Worm (Caenorhabditis elegans): ENCODE measurements around the gene srz-13.

Gene srz-13

ce11 chrV:16209837-16210236, 27.6 kb downstream of the srz-13 start, which contains the start of gene oac-15:
TSS of gene oac-15 (minus strand) at chrV:16209937.
- no peak for TF ChIP-seq elt-3 (tag; optimal IDR thresholded peaks at IDR 0.05)

- no peak for TF ChIP-seq zag-1 (tag; optimal IDR thresholded peaks at IDR 0.05)
- no peak for TF ChIP-seq snpc-4 (tag; optimal IDR thresholded peaks at IDR 0.05)
- TF ChIP-seq ztf-1 (GFP tag; conservative IDR thresholded peaks at IDR 0.05), result no peak
Measured at ce11 chrV:16210257-16211002, 28.2 kb downstream of the srz-13 start, which contains the start of gene F11A5.16. TSS of gene F11A5.16 (plus strand) at chrV:16210952.

DNA sequence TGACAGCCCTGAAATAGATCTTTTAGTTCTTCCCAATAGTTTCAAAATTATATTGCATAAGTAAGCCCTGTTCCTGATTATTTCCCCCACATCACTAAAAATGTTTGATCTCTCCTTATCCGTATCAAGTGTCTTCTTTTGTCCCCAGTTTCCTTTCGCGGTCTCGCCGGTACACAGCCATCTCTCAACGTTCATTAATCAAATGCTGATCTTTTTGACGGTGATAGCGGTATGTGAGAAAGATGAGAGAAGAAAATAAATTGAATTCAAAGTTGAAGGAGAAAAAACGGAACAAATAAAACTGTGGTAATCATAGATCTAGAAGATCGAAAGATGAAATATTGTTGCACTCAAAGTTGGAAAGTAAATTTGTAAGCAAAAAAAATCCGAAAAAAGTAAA, 29.5 kb downstream of the srz-13 start:
- TF ChIP-seq crh-2 (tag; optimal IDR thresholded peaks at IDR 0.05) (no peak), nhr-21 (tag; optimal IDR thresholded peaks at IDR 0.05) (peak; percentile 61), sma-9 (GFP tag; optimal IDR thresholded peaks at IDR 0.05) (peak; percentile 76), sma-9 (tag; optimal IDR thresholded peaks at IDR 0.05) (no peak)

DNA sequence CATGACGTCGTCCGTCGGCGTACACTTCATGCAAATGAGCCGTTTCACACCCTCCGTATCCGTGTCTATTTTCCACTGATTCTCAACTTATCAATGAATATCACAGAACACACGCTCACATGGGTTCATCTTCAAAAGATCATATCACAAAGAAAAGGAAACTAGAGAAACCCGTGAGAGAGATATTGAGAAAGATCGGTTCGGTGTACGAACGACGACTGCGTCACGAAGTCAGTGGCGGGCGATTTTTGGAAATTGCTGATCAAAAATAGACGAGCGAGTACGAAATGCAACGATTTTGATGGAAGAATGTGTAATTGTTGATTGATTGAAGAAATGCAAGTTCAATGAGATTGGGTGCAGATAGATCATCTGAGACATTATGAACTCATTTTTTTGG, 31.1 kb downstream of the srz-13 start:
- no peak for TF ChIP-seq lin-11 (tag; optimal IDR thresholded peaks at IDR 0.05)
- TF ChIP-seq sma-3 (GFP tag; optimal IDR thresholded peaks at IDR 0.05), result peak; percentile 36
- peak; percentile 91 for TF ChIP-seq sma-9 (GFP tag; optimal IDR thresholded peaks at IDR 0.05)
- no peak for TF ChIP-seq sma-9 (tag; optimal IDR thresholded peaks at IDR 0.05)
- TF ChIP-seq nhr-6 (tag; optimal IDR thresholded peaks at IDR 0.05), result no peak
- no peak for TF ChIP-seq nhr-237 (tag; optimal IDR thresholded peaks at IDR 0.05)
- TF ChIP-seq crh-2 (tag; optimal IDR thresholded peaks at IDR 0.05), result peak; percentile 5
- TF ChIP-seq nhr-77 (tag; optimal IDR thresholded peaks at IDR 0.05), result no peak
- peak; percentile 45 for TF ChIP-seq nhr-25 (tag; optimal IDR thresholded peaks at IDR 0.05)
- TF ChIP-seq egl-27 (tag; optimal IDR thresholded peaks at IDR 0.05), result peak; percentile 0
- no peak for TF ChIP-seq unc-62 (GFP tag; optimal IDR thresholded peaks at IDR 0.05)
- peak in 1 of 2 experiments; percentile 3 for TF ChIP-seq mdl-1 (tag; optimal IDR thresholded peaks at IDR 0.05)
- no peak for TF ChIP-seq unc-39 (tag; optimal IDR thresholded peaks at IDR 0.05)
- peak; percentile 81 for TF ChIP-seq nhr-21 (tag; optimal IDR thresholded peaks at IDR 0.05)
- TF ChIP-seq ama-1 (optimal IDR thresholded peaks at IDR 0.05), result no peak
- TF ChIP-seq zag-1 (tag; optimal IDR thresholded peaks at IDR 0.05), result no peak
- peak; percentile 27 for TF ChIP-seq gmeb-1 (tag; optimal IDR thresholded peaks at IDR 0.05)
- peak; percentile 49 for TF ChIP-seq blmp-1 (tag; optimal IDR thresholded peaks at IDR 0.05; ENCODE audit: insufficient read depth)
- no peak for TF ChIP-seq lin-13 (GFP tag; optimal IDR thresholded peaks at IDR 0.05)
- no peak for TF ChIP-seq mbf-1 (tag; optimal IDR thresholded peaks at IDR 0.05)
- TF ChIP-seq Y55F3AM.14 (GFP tag; optimal IDR thresholded peaks at IDR 0.05), result peak; percentile 14

DNA sequence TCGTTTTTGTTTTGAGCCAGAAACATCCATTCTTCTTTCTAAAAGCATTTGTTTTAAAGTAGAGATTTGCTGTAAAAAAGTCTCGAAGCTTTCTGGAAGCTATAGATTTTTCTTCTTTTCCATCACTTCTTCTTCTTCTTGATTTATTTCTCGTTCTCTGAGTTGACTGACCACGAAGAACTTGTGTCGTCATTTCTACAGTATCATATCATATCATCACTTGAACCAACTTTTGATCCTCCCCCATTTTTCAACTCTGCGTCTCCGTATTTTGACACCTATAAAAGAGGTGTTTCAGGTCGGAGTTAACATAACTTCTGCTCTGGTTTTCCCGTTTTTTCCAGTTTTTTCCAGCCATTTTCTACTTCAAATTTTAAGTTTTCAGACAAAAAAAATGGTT, 32.3 kb downstream of the srz-13 start, which contains the start of gene F11A5.9:
F11A5.9 (plus strand) TSS at position 386 of the 400 bp plus-strand sequence.
- TF ChIP-seq gmeb-1 (tag; optimal IDR thresholded peaks at IDR 0.05) (no peak), lsy-2 (tag; optimal IDR thresholded peaks at IDR 0.05) (no peak), unc-62 (GFP tag; optimal IDR thresholded peaks at IDR 0.05) (no peak), nhr-23 (tag; optimal IDR thresholded peaks at IDR 0.05) (no peak), mbf-1 (tag; optimal IDR thresholded peaks at IDR 0.05) (no peak), nhr-10 (tag; optimal IDR thresholded peaks at IDR 0.05) (no peak), snpc-4 (tag; optimal IDR thresholded peaks at IDR 0.05) (no peak), sma-3 (GFP tag; optimal IDR thresholded peaks at IDR 0.05) (no peak), fos-1 (tag; optimal IDR thresholded peaks at IDR 0.05) (no peak), ztf-11 (tag; optimal IDR thresholded peaks at IDR 0.05) (no peak)

ce11 chrV:16218522-16218921, 36.3 kb downstream of the srz-13 start, which contains the start of gene F11A5.15:
TSS of gene F11A5.15 (minus strand) at chrV:16218622.
- TF ChIP-seq mbf-1 (tag; optimal IDR thresholded peaks at IDR 0.05), result no peak
- no peak for TF ChIP-seq mdl-1 (tag; optimal IDR thresholded peaks at IDR 0.05)
- TF ChIP-seq egl-27 (tag; optimal IDR thresholded peaks at IDR 0.05), result no peak
- TF ChIP-seq unc-62 (GFP tag; optimal IDR thresholded peaks at IDR 0.05), result no peak
- no peak for TF ChIP-seq ztf-11 (tag; optimal IDR thresholded peaks at IDR 0.05)
- no peak for TF ChIP-seq sma-9 (GFP tag; optimal IDR thresholded peaks at IDR 0.05)
- no peak for TF ChIP-seq sma-9 (tag; optimal IDR thresholded peaks at IDR 0.05)
- TF ChIP-seq dmd-4 (tag; optimal IDR thresholded peaks at IDR 0.05), result no peak
- no peak for TF ChIP-seq alr-1 (tag; optimal IDR thresholded peaks at IDR 0.05)
- TF ChIP-seq fos-1 (tag; optimal IDR thresholded peaks at IDR 0.05), result no peak
- no peak for TF ChIP-seq ceh-16 (tag; optimal IDR thresholded peaks at IDR 0.05)

Measured in whole organism, L2 larva.